Fruit fly (Drosophila melanogaster): Measurements from ENCODE around the gene RhoGEF3.

Gene RhoGEF3

DNA sequence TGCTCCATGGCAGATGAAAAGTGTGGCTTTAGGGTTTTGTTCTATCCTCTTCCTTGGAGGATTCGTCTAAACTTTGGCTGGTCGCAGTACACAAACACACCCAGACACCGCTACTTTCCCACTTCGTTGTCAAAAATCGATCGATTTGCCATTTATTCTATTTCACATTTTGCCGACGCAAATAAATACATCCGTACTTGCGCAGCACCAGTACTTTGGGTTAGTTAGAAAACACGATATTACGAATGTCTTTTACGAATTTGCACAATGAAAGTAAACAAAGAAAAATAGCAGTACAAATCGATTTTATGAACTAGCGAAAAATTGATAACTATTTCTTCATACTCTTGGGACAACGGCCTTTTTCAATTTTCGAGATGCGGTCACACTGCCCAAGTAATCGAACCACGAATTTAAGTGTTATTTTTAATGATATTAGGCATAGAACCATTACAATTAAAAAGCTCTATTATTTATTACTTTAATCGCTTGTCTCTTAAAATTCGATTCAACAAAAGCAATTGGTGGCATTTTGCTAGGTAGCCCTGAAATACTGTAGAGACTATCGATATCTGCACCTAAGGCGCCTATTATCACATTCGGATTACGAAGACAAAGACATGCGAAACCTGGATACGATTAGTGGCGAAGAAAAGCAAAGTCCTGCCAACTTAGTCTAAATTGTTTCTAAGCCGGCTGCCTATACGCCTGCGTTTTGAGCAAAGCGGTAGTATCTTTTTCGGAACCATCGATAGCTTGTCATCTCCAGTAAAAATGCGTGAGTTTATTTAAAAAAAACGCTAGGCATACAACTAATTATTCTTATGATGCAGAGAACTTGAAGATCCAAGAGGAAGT is 19.4 kb upstream of the RhoGEF3 start, which contains the start of the genes DIP2 and wac (continued):
- TF ChIP-seq CG2889 (GFP tag; IDR thresholded peaks at IDR 0.05) = peak; percentile 60; the same call in 2 of the 3 replicates
- peak; percentile 81 for TF ChIP-seq ken (GFP tag; IDR thresholded peaks at IDR 0.05)
- TF ChIP-seq Myb (GFP tag; optimal IDR thresholded peaks at IDR 0.05) = peak; percentile 81
- no peak for TF ChIP-seq Hey (tag; optimal IDR thresholded peaks at IDR 0.05)
- peak; percentile 85 for TF ChIP-seq hbn (GFP tag; IDR thresholded peaks at IDR 0.05; ENCODE audit: partially characterized antibody)
- peak; percentile 68 for TF ChIP-seq CG17328 (GFP tag; IDR thresholded peaks at IDR 0.05)
- TF ChIP-seq CG10565 (GFP tag; optimal IDR thresholded peaks at IDR 0.05) = no peak
- peak; percentile 100 for TF ChIP-seq trem (tag; optimal IDR thresholded peaks at IDR 0.05)
- peak; percentile 4 for TF ChIP-seq ATbp (GFP tag; optimal IDR thresholded peaks at IDR 0.05)
- TF ChIP-seq CG17912 (GFP tag; optimal IDR thresholded peaks at IDR 0.05) = peak; percentile 69
- TF ChIP-seq pzg (GFP tag; optimal IDR thresholded peaks at IDR 0.05) = peak; percentile 93
- TF ChIP-seq lmd (GFP tag; IDR thresholded peaks at IDR 0.05) = peak; percentile 61; the same call in 1 of the 2 replicates
- no peak for TF ChIP-seq gsb-n (tag; optimal IDR thresholded peaks at IDR 0.05)
- peak; percentile 25 for TF ChIP-seq emc (GFP tag; optimal IDR thresholded peaks at IDR 0.05)
- no peak for TF ChIP-seq Meics (GFP tag; optimal IDR thresholded peaks at IDR 0.05)
- TF ChIP-seq CG1024 (GFP tag; IDR thresholded peaks at IDR 0.05) = peak; percentile 62; the same call in 1 of the 2 replicates
- TF ChIP-seq CG7928 (GFP tag; optimal IDR thresholded peaks at IDR 0.05) = peak; percentile 95
- TF ChIP-seq shn (GFP tag; optimal IDR thresholded peaks at IDR 0.05) = peak; percentile 90
- peak; percentile 82 for TF ChIP-seq CG12155 (GFP tag; optimal IDR thresholded peaks at IDR 0.05)
- peak; percentile 84; the same call in 2 of the 4 replicates for TF ChIP-seq chinmo (GFP tag; IDR thresholded peaks at IDR 0.05; ENCODE audit: partially characterized antibody)
- peak; percentile 55 for TF ChIP-seq CG15696 (tag; optimal IDR thresholded peaks at IDR 0.05)
- peak; percentile 62 for TF ChIP-seq CG14441 (GFP tag; IDR thresholded peaks at IDR 0.05)
- TF ChIP-seq CG1832 (GFP tag; optimal IDR thresholded peaks at IDR 0.05) = no peak
- peak; percentile 69 for TF ChIP-seq al (GFP tag; IDR thresholded peaks at IDR 0.05)
- TF ChIP-seq crp (GFP tag; optimal IDR thresholded peaks at IDR 0.05) = peak in 1 of 2 experiments; percentile 24
- no peak for TF ChIP-seq CG14965 (GFP tag; optimal IDR thresholded peaks at IDR 0.05; ENCODE audit: borderline replicate concordance)
- peak; percentile 71 for TF ChIP-seq kni (GFP tag; optimal IDR thresholded peaks at IDR 0.05)
- peak; percentile 42 for TF ChIP-seq CG1602 (GFP tag; optimal IDR thresholded peaks at IDR 0.05)
- peak; percentile 71 for TF ChIP-seq CG32772 (GFP tag; IDR thresholded peaks at IDR 0.05)
- TF ChIP-seq knrl (GFP tag; IDR thresholded peaks at IDR 0.05; ENCODE audit: partially characterized antibody) = peak; percentile 90
- TF ChIP-seq kah (GFP tag; optimal IDR thresholded peaks at IDR 0.05) = no peak
- peak; percentile 27 for TF ChIP-seq ash1 (GFP tag; optimal IDR thresholded peaks at IDR 0.05)
- peak; percentile 65 for TF ChIP-seq ase (GFP tag; IDR thresholded peaks at IDR 0.05)
- peak; percentile 75 for TF ChIP-seq CG3163 (GFP tag; optimal IDR thresholded peaks at IDR 0.05)
- peak; percentile 62; the same call in 2 of the 3 replicates for TF ChIP-seq CG17361 (GFP tag; IDR thresholded peaks at IDR 0.05)
- TF ChIP-seq CG3847 (GFP tag; IDR thresholded peaks at IDR 0.05) = peak; percentile 77
- peak; percentile 45 for TF ChIP-seq CG12236 (GFP tag; optimal IDR thresholded peaks at IDR 0.05)
- peak; percentile 30 for TF ChIP-seq slou (GFP tag; optimal IDR thresholded peaks at IDR 0.05)
- TF ChIP-seq CG6765 (GFP tag; optimal IDR thresholded peaks at IDR 0.05) = peak; percentile 42
- no peak for TF ChIP-seq CG8281 (tag; optimal IDR thresholded peaks at IDR 0.05)
- peak; percentile 69 for TF ChIP-seq CHES-1-like (GFP tag; optimal IDR thresholded peaks at IDR 0.05)
- peak; percentile 86 for TF ChIP-seq pum (GFP tag; optimal IDR thresholded peaks at IDR 0.05)
- TF ChIP-seq ssp (GFP tag; IDR thresholded peaks at IDR 0.05) = peak; percentile 53; the same call in 1 of the 2 replicates
- peak; percentile 53 for TF ChIP-seq CG10209 (GFP tag; optimal IDR thresholded peaks at IDR 0.05)
- TF ChIP-seq sob (GFP tag; IDR thresholded peaks at IDR 0.05) = peak; percentile 74
- TF ChIP-seq CG33213 (GFP tag; optimal IDR thresholded peaks at IDR 0.05) = peak; percentile 91
- TF ChIP-seq ttk (GFP tag; IDR thresholded peaks at IDR 0.05) = peak; percentile 60
- peak; percentile 48 for TF ChIP-seq mirr (GFP tag; optimal IDR thresholded peaks at IDR 0.05)

Data from whole organism, embryonic.